Fruit fly (Drosophila melanogaster): ENCODE data around the gene Samuel.

Samuel gene

dm6 chr2L:11044678-11045466 lies 21.9 kb downstream of the Samuel start (continued):
- peak; percentile 45 for TF ChIP-seq CG4328 (GFP tag; optimal IDR thresholded peaks at IDR 0.05)
- peak; percentile 50 for TF ChIP-seq CG9727 (GFP tag; optimal IDR thresholded peaks at IDR 0.05)
- no peak for TF ChIP-seq Hr39 (optimal IDR thresholded peaks at IDR 0.05)
- TF ChIP-seq zen (tag; optimal IDR thresholded peaks at IDR 0.05): no peak
- no peak for TF ChIP-seq HLH54F (GFP tag; optimal IDR thresholded peaks at IDR 0.05)
- peak in 1 of 2 experiments; percentile 28 for TF ChIP-seq Hr51 (GFP tag; optimal IDR thresholded peaks at IDR 0.05)
- TF ChIP-seq PHDP (tag; optimal IDR thresholded peaks at IDR 0.05): peak; percentile 45
- no peak for TF ChIP-seq D (optimal IDR thresholded peaks at IDR 0.05)
- no peak for TF ChIP-seq D (GFP tag; optimal IDR thresholded peaks at IDR 0.05)
- TF ChIP-seq CG12942 (GFP tag; optimal IDR thresholded peaks at IDR 0.05): no peak
- no peak for TF ChIP-seq CG18764 (GFP tag; optimal IDR thresholded peaks at IDR 0.05)
- no peak for TF ChIP-seq CG7786 (GFP tag; optimal IDR thresholded peaks at IDR 0.05)
- peak; percentile 72 for TF ChIP-seq CG2875 (GFP tag; optimal IDR thresholded peaks at IDR 0.05)
- TF ChIP-seq CG10147 (GFP tag; optimal IDR thresholded peaks at IDR 0.05): peak; percentile 45
- TF ChIP-seq CG14050 (GFP tag; IDR thresholded peaks at IDR 0.05): no peak; the same call in 2 of the 3 replicates
- no peak for TF ChIP-seq CG11247 (GFP tag; IDR thresholded peaks at IDR 0.05)
- TF ChIP-seq ase (GFP tag; IDR thresholded peaks at IDR 0.05): no peak
- TF ChIP-seq lilli (GFP tag; optimal IDR thresholded peaks at IDR 0.05): peak; percentile 63
- TF ChIP-seq Taf1 (GFP tag; IDR thresholded peaks at IDR 0.05): no peak
- TF ChIP-seq CG3995 (GFP tag; optimal IDR thresholded peaks at IDR 0.05): no peak
- TF ChIP-seq trem (tag; optimal IDR thresholded peaks at IDR 0.05): no peak
- TF ChIP-seq Dfd (GFP tag; optimal IDR thresholded peaks at IDR 0.05): no peak
- TF ChIP-seq Bdp1 (GFP tag; optimal IDR thresholded peaks at IDR 0.05): no peak
- peak; percentile 45 for TF ChIP-seq tio (GFP tag; optimal IDR thresholded peaks at IDR 0.05)
- TF ChIP-seq CG14441 (GFP tag; IDR thresholded peaks at IDR 0.05): peak; percentile 49
- peak; percentile 36; the same call in 1 of the 2 replicates for TF ChIP-seq Ptx1 (GFP tag; IDR thresholded peaks at IDR 0.05)
- TF ChIP-seq CG7839 (tag; optimal IDR thresholded peaks at IDR 0.05): peak; percentile 29
- TF ChIP-seq nom (GFP tag; optimal IDR thresholded peaks at IDR 0.05): peak; percentile 49
- peak; percentile 52; the same call in 1 of the 2 replicates for TF ChIP-seq Awh (GFP tag; IDR thresholded peaks at IDR 0.05)
- peak; percentile 46 for TF ChIP-seq Xrp1 (GFP tag; IDR thresholded peaks at IDR 0.05)
- peak; percentile 78 for TF ChIP-seq CG2120 (GFP tag; optimal IDR thresholded peaks at IDR 0.05)
- TF ChIP-seq unpg (GFP tag; optimal IDR thresholded peaks at IDR 0.05): peak; percentile 15
- TF ChIP-seq disco-r (GFP tag; optimal IDR thresholded peaks at IDR 0.05): peak; percentile 39
- TF ChIP-seq pan (optimal IDR thresholded peaks at IDR 0.05): no peak
- peak in 1 of 2 experiments; percentile 14 for TF ChIP-seq pan (GFP tag; optimal IDR thresholded peaks at IDR 0.05 in 1 of 2, IDR thresholded peaks at IDR 0.05 in 1 of 2)
- peak; percentile 28 for TF ChIP-seq dmrt11E (tag; optimal IDR thresholded peaks at IDR 0.05)
- peak; percentile 46 for TF ChIP-seq Deaf1 (tag; optimal IDR thresholded peaks at IDR 0.05)
- TF ChIP-seq CG12744 (GFP tag; optimal IDR thresholded peaks at IDR 0.05): peak; percentile 1
- TF ChIP-seq CG4617 (GFP tag; optimal IDR thresholded peaks at IDR 0.05; ENCODE audit: borderline replicate concordance): no peak
- peak; percentile 39; the same call in 1 of the 2 replicates for TF ChIP-seq Rfx (GFP tag; IDR thresholded peaks at IDR 0.05)
- TF ChIP-seq pho (GFP tag; optimal IDR thresholded peaks at IDR 0.05): peak; percentile 21
- no peak for TF ChIP-seq CG5245 (GFP tag; optimal IDR thresholded peaks at IDR 0.05)
- TF ChIP-seq tup (GFP tag; optimal IDR thresholded peaks at IDR 0.05): no peak
- no peak; the same call in 1 of the 2 replicates for TF ChIP-seq CG6272 (GFP tag; IDR thresholded peaks at IDR 0.05)
- TF ChIP-seq lola (GFP tag; optimal IDR thresholded peaks at IDR 0.05): peak in 1 of 3 experiments; percentile 40
- no peak for TF ChIP-seq CG11398 (GFP tag; optimal IDR thresholded peaks at IDR 0.05)
- peak; percentile 3 for TF ChIP-seq Atf-2 (GFP tag; optimal IDR thresholded peaks at IDR 0.05)
- no peak for TF ChIP-seq CG7745 (tag; optimal IDR thresholded peaks at IDR 0.05)
- peak; percentile 42 for TF ChIP-seq CG30403 (GFP tag; optimal IDR thresholded peaks at IDR 0.05)
- peak; percentile 10 for TF ChIP-seq maf-S (GFP tag; optimal IDR thresholded peaks at IDR 0.05)

Data from whole organism, embryonic.